Worm (Caenorhabditis elegans): Measurements from ENCODE around the gene T26A8.4.

T26A8.4 gene

ce11 chrIV:8426537-8426936 is 6.2 kb downstream of the T26A8.4 start, which contains the start of the genes T26A8.3 and tmem-231:
T26A8.3 (minus strand) TSS chrIV:8426637.
tmem-231 (plus strand) TSS chrIV:8426785.
- no peak for TF ChIP-seq F57C9.4 (tag; optimal IDR thresholded peaks at IDR 0.05)
- TF ChIP-seq K12H6.12 (tag; optimal IDR thresholded peaks at IDR 0.05) = no peak
- TF ChIP-seq Y79H2A.3 (GFP tag; conservative IDR thresholded peaks at IDR 0.05) = no peak
- no peak for TF ChIP-seq hsf-1 (GFP tag; IDR thresholded peaks at IDR 0.05)
- no peak for TF ChIP-seq nhr-120 (GFP tag; IDR thresholded peaks at IDR 0.05)
- TF ChIP-seq nhr-90 (tag; optimal IDR thresholded peaks at IDR 0.05) = no peak
- TF ChIP-seq tbx-9 (tag; optimal IDR thresholded peaks at IDR 0.05; ENCODE audit: borderline replicate concordance) = no peak
- TF ChIP-seq ccch-3 (GFP tag; optimal IDR thresholded peaks at IDR 0.05) = no peak
- no peak for TF ChIP-seq F52B5.7 (tag; optimal IDR thresholded peaks at IDR 0.05)
- TF ChIP-seq F39B2.1 (GFP tag; IDR thresholded peaks at IDR 0.05) = no peak
- TF ChIP-seq ama-1 (optimal IDR thresholded peaks at IDR 0.05) = no peak
- TF ChIP-seq ama-1 (GFP tag; optimal IDR thresholded peaks at IDR 0.05) = no peak
- TF ChIP-seq Y53G8AR.9 (GFP tag; conservative IDR thresholded peaks at IDR 0.05) = no peak
- TF ChIP-seq egl-44 (GFP tag; IDR thresholded peaks at IDR 0.05) = no peak
- TF ChIP-seq F55B11.4 (tag; optimal IDR thresholded peaks at IDR 0.05; ENCODE audit: borderline replicate concordance, insufficient read depth) = no peak

ce11 chrIV:8420961-8421360 is 11.7 kb downstream of the T26A8.4 start, which contains the start of gene M116.5:
M116.5 (minus strand) TSS chrIV:8421061.
- TF ChIP-seq ccch-3 (GFP tag; optimal IDR thresholded peaks at IDR 0.05) (no peak), lag-1 (GFP tag; IDR thresholded peaks at IDR 0.05) (no peak), ama-1 (optimal IDR thresholded peaks at IDR 0.05) (no peak), ama-1 (GFP tag; optimal IDR thresholded peaks at IDR 0.05) (no peak), lin-54 (GFP tag; optimal IDR thresholded peaks at IDR 0.05) (no peak), ztf-18 (tag; optimal IDR thresholded peaks at IDR 0.05) (no peak), repo-1 (tag; optimal IDR thresholded peaks at IDR 0.05) (no peak)

- peak; percentile 38; the same call in 1 of the 2 replicates for TF ChIP-seq madf-6 (GFP tag; IDR thresholded peaks at IDR 0.05)
- peak; percentile 25; the same call in 1 of the 2 replicates for TF ChIP-seq pbrm-1 (GFP tag; IDR thresholded peaks at IDR 0.05)
- 0 out of 2 replicates have a peak, but pooled peaks have one; percentile 38 for TF ChIP-seq ceh-40 (GFP tag; IDR thresholded peaks at IDR 0.05)
- TF ChIP-seq cebp-2 (GFP tag; IDR thresholded peaks at IDR 0.05) = 0 out of 2 replicates have a peak, but pooled peaks have one; percentile 76
- peak; percentile 49 for TF ChIP-seq rpc-1 (optimal IDR thresholded peaks at IDR 0.05)
- TF ChIP-seq rpc-1 (tag; optimal IDR thresholded peaks at IDR 0.05) = peak; percentile 68
- peak; percentile 88 for TF ChIP-seq lin-26 (GFP tag; IDR thresholded peaks at IDR 0.05)
- TF ChIP-seq madf-3 (GFP tag; IDR thresholded peaks at IDR 0.05) = peak; percentile 61; the same call in 1 of the 2 replicates
- peak; percentile 41; the same call in 1 of the 2 replicates for TF ChIP-seq D2030.7 (GFP tag; IDR thresholded peaks at IDR 0.05)
- TF ChIP-seq hmg-1.2 (GFP tag; IDR thresholded peaks at IDR 0.05) = peak; percentile 70
- peak; percentile 82; the same call in 1 of the 2 replicates for TF ChIP-seq ztf-25 (GFP tag; IDR thresholded peaks at IDR 0.05)
- TF ChIP-seq hsf-1 (GFP tag; IDR thresholded peaks at IDR 0.05) = peak; percentile 68; the same call in 1 of the 2 replicates
- peak; percentile 86 for TF ChIP-seq tbp1 (GFP tag; optimal IDR thresholded peaks at IDR 0.05)
- 0 out of 2 replicates have a peak, but pooled peaks have one; percentile 15 for TF ChIP-seq B0019.2 (GFP tag; conservative IDR thresholded peaks at IDR 0.05)
- peak; percentile 59 for TF ChIP-seq B0261.1 (tag; optimal IDR thresholded peaks at IDR 0.05)
Measured at ce11 chrIV:8412538-8412937, 20.2 kb downstream of the T26A8.4 start.

ce11 chrIV:8397814-8398213 is 34.9 kb downstream of the T26A8.4 start:
- TF ChIP-seq Y79H2A.3 (GFP tag; conservative IDR thresholded peaks at IDR 0.05) (0 out of 2 replicates have a peak, but pooled peaks have one; percentile 56), ztf-28 (GFP tag; IDR thresholded peaks at IDR 0.05) (no peak), hrde-1 (tag; optimal IDR thresholded peaks at IDR 0.05; ENCODE audit: borderline replicate concordance) (peak; percentile 57)
